Worm (Caenorhabditis elegans): ENCODE data around the gene unc-130.

Gene unc-130

ce11 chrII:11247414-11247813, 34.4 kb upstream of the unc-130 start, which contains the start of gene T06D8.10:
T06D8.10 (minus strand) TSS chrII:11247514.
- TF ChIP-seq ztf-23 (GFP tag; IDR thresholded peaks at IDR 0.05) (no peak), tab-1 (GFP tag; IDR thresholded peaks at IDR 0.05) (no peak), T22C8.4 (GFP tag; IDR thresholded peaks at IDR 0.05) (no peak), klf-2 (GFP tag; conservative IDR thresholded peaks at IDR 0.05) (no peak), flt-1 (GFP tag; IDR thresholded peaks at IDR 0.05) (no peak), ref-1 (GFP tag; conservative IDR thresholded peaks at IDR 0.05) (no peak), ztf-29 (GFP tag; IDR thresholded peaks at IDR 0.05) (no peak), cog-1 (tag; optimal IDR thresholded peaks at IDR 0.05) (no peak), med-1 (GFP tag; optimal IDR thresholded peaks at IDR 0.05; ENCODE audit: insufficient read depth) (no peak)

ce11 chrII:11255536-11255935, 26.2 kb upstream of the unc-130 start, which contains the start of gene T05B9.2:
T05B9.2 (plus strand) TSS chrII:11255836.
- TF ChIP-seq ref-1 (GFP tag; conservative IDR thresholded peaks at IDR 0.05), result no peak
- TF ChIP-seq med-1 (GFP tag; optimal IDR thresholded peaks at IDR 0.05; ENCODE audit: insufficient read depth), result no peak
- no peak for TF ChIP-seq klf-2 (GFP tag; conservative IDR thresholded peaks at IDR 0.05)
- TF ChIP-seq cog-1 (tag; optimal IDR thresholded peaks at IDR 0.05), result no peak
- TF ChIP-seq tab-1 (GFP tag; IDR thresholded peaks at IDR 0.05), result no peak
- no peak for TF ChIP-seq ztf-29 (GFP tag; IDR thresholded peaks at IDR 0.05)
- TF ChIP-seq ztf-23 (GFP tag; IDR thresholded peaks at IDR 0.05), result no peak
- TF ChIP-seq T22C8.4 (GFP tag; IDR thresholded peaks at IDR 0.05), result no peak
- no peak for TF ChIP-seq flt-1 (GFP tag; IDR thresholded peaks at IDR 0.05)

- TF ChIP-seq ztf-29 (GFP tag; IDR thresholded peaks at IDR 0.05) (no peak), flt-1 (GFP tag; IDR thresholded peaks at IDR 0.05) (no peak), med-1 (GFP tag; optimal IDR thresholded peaks at IDR 0.05; ENCODE audit: insufficient read depth) (no peak), klf-2 (GFP tag; conservative IDR thresholded peaks at IDR 0.05) (no peak), T22C8.4 (GFP tag; IDR thresholded peaks at IDR 0.05) (no peak), ref-1 (GFP tag; conservative IDR thresholded peaks at IDR 0.05) (no peak), cog-1 (tag; optimal IDR thresholded peaks at IDR 0.05) (no peak), tab-1 (GFP tag; IDR thresholded peaks at IDR 0.05) (no peak)
These were observed 22.0 kb upstream of the unc-130 start for ce11 chrII:11259766-11260165.

- no peak for TF ChIP-seq ref-1 (GFP tag; conservative IDR thresholded peaks at IDR 0.05)
- TF ChIP-seq T22C8.4 (GFP tag; IDR thresholded peaks at IDR 0.05), result no peak
- TF ChIP-seq cog-1 (tag; optimal IDR thresholded peaks at IDR 0.05), result no peak
- no peak for TF ChIP-seq tab-1 (GFP tag; IDR thresholded peaks at IDR 0.05)
- no peak for TF ChIP-seq ztf-23 (GFP tag; IDR thresholded peaks at IDR 0.05)
- no peak for TF ChIP-seq med-1 (GFP tag; optimal IDR thresholded peaks at IDR 0.05; ENCODE audit: insufficient read depth)
- TF ChIP-seq flt-1 (GFP tag; IDR thresholded peaks at IDR 0.05), result no peak
- TF ChIP-seq klf-2 (GFP tag; conservative IDR thresholded peaks at IDR 0.05), result no peak
- TF ChIP-seq ztf-29 (GFP tag; IDR thresholded peaks at IDR 0.05), result no peak
These were observed 20.6 kb upstream of the unc-130 start, which contains the start of gene T05B9.1 for ce11 chrII:11261173-11261572. T05B9.1 (minus strand) TSS chrII:11261192.

- no peak for TF ChIP-seq med-1 (GFP tag; optimal IDR thresholded peaks at IDR 0.05; ENCODE audit: insufficient read depth)
- TF ChIP-seq cog-1 (tag; optimal IDR thresholded peaks at IDR 0.05), result no peak
- TF ChIP-seq klf-2 (GFP tag; conservative IDR thresholded peaks at IDR 0.05), result no peak
- no peak for TF ChIP-seq ref-1 (GFP tag; conservative IDR thresholded peaks at IDR 0.05)
- TF ChIP-seq ztf-29 (GFP tag; IDR thresholded peaks at IDR 0.05), result no peak
- no peak for TF ChIP-seq ztf-23 (GFP tag; IDR thresholded peaks at IDR 0.05)
- no peak for TF ChIP-seq T22C8.4 (GFP tag; IDR thresholded peaks at IDR 0.05)
- TF ChIP-seq flt-1 (GFP tag; IDR thresholded peaks at IDR 0.05), result no peak
- no peak for TF ChIP-seq tab-1 (GFP tag; IDR thresholded peaks at IDR 0.05)
These were observed 12.9 kb upstream of the unc-130 start, which contains the start of gene cut-1 for ce11 chrII:11268822-11269221. cut-1 (plus strand) TSS chrII:11269122.

ce11 chrII:11270829-11271228, 10.9 kb upstream of the unc-130 start:
- TF ChIP-seq ztf-29 (GFP tag; IDR thresholded peaks at IDR 0.05), result no peak
- no peak for TF ChIP-seq flt-1 (GFP tag; IDR thresholded peaks at IDR 0.05)
- TF ChIP-seq med-1 (GFP tag; optimal IDR thresholded peaks at IDR 0.05; ENCODE audit: insufficient read depth), result no peak

ce11 chrII:11274876-11275275, 6.9 kb upstream of the unc-130 start:
- TF ChIP-seq cog-1 (tag; optimal IDR thresholded peaks at IDR 0.05), result no peak
- no peak for TF ChIP-seq med-1 (GFP tag; optimal IDR thresholded peaks at IDR 0.05; ENCODE audit: insufficient read depth)
- no peak for TF ChIP-seq ref-1 (GFP tag; conservative IDR thresholded peaks at IDR 0.05)
- TF ChIP-seq klf-2 (GFP tag; conservative IDR thresholded peaks at IDR 0.05), result no peak
- no peak for TF ChIP-seq flt-1 (GFP tag; IDR thresholded peaks at IDR 0.05)
- TF ChIP-seq ztf-23 (GFP tag; IDR thresholded peaks at IDR 0.05), result no peak
- TF ChIP-seq T22C8.4 (GFP tag; IDR thresholded peaks at IDR 0.05), result no peak
- TF ChIP-seq tab-1 (GFP tag; IDR thresholded peaks at IDR 0.05), result no peak
- TF ChIP-seq ztf-29 (GFP tag; IDR thresholded peaks at IDR 0.05), result no peak

- TF ChIP-seq ztf-23 (GFP tag; IDR thresholded peaks at IDR 0.05) (no peak), med-1 (GFP tag; optimal IDR thresholded peaks at IDR 0.05; ENCODE audit: insufficient read depth) (no peak), ztf-29 (GFP tag; IDR thresholded peaks at IDR 0.05) (no peak), flt-1 (GFP tag; IDR thresholded peaks at IDR 0.05) (no peak), ref-1 (GFP tag; conservative IDR thresholded peaks at IDR 0.05) (no peak), klf-2 (GFP tag; conservative IDR thresholded peaks at IDR 0.05) (no peak), cog-1 (tag; optimal IDR thresholded peaks at IDR 0.05) (no peak), T22C8.4 (GFP tag; IDR thresholded peaks at IDR 0.05) (no peak), tab-1 (GFP tag; IDR thresholded peaks at IDR 0.05) (no peak)
These were observed 6.3 kb upstream of the unc-130 start for ce11 chrII:11275484-11275883.

ce11 chrII:11276879-11277278, 4.9 kb upstream of the unc-130 start:
- TF ChIP-seq klf-2 (GFP tag; conservative IDR thresholded peaks at IDR 0.05), result no peak
- TF ChIP-seq tab-1 (GFP tag; IDR thresholded peaks at IDR 0.05), result no peak
- no peak for TF ChIP-seq med-1 (GFP tag; optimal IDR thresholded peaks at IDR 0.05; ENCODE audit: insufficient read depth)
- no peak for TF ChIP-seq ref-1 (GFP tag; conservative IDR thresholded peaks at IDR 0.05)
- TF ChIP-seq ztf-29 (GFP tag; IDR thresholded peaks at IDR 0.05), result no peak
- TF ChIP-seq ztf-23 (GFP tag; IDR thresholded peaks at IDR 0.05), result no peak
- TF ChIP-seq T22C8.4 (GFP tag; IDR thresholded peaks at IDR 0.05), result no peak
- TF ChIP-seq flt-1 (GFP tag; IDR thresholded peaks at IDR 0.05), result no peak

- no peak for TF ChIP-seq med-1 (GFP tag; optimal IDR thresholded peaks at IDR 0.05; ENCODE audit: insufficient read depth)
- no peak for TF ChIP-seq flt-1 (GFP tag; IDR thresholded peaks at IDR 0.05)
- no peak for TF ChIP-seq ztf-23 (GFP tag; IDR thresholded peaks at IDR 0.05)
- no peak for TF ChIP-seq ztf-29 (GFP tag; IDR thresholded peaks at IDR 0.05)
- TF ChIP-seq T22C8.4 (GFP tag; IDR thresholded peaks at IDR 0.05), result no peak
- TF ChIP-seq ref-1 (GFP tag; conservative IDR thresholded peaks at IDR 0.05), result no peak
- TF ChIP-seq tab-1 (GFP tag; IDR thresholded peaks at IDR 0.05), result no peak
- TF ChIP-seq klf-2 (GFP tag; conservative IDR thresholded peaks at IDR 0.05), result no peak
- TF ChIP-seq cog-1 (tag; optimal IDR thresholded peaks at IDR 0.05), result no peak
These were observed 1.8 kb upstream of the unc-130 start for ce11 chrII:11279971-11280370.
